Fruit fly (Drosophila melanogaster) whole organism, embryonic: ENCODE results near the gene GstO2.
A peak's percentile ranks its signal among the peaks of the same experiment; 100 is the strongest.

Experiments
- CG10267 ChIP-seq: fragments of 200-800 bp; sonication (Bioruptor generic); optimal IDR thresholded peaks from 2 replicates; lab custom pipeline; 2018; ENCODE audit warnings: missing biosample characterization, mild to moderate bottlenecking, missing genetic modification characterization, moderate library complexity
- CG12744 ChIP-seq: fragments of 200-800 bp; sonication (Bioruptor generic); optimal IDR thresholded peaks from 2 replicates; lab custom pipeline; 2016; ENCODE audit warnings: missing biosample characterization, missing genetic modification characterization
- CG13287 ChIP-seq: fragments of 200-800 bp; sonication (Bioruptor generic); IDR thresholded peaks from 2 replicates; pipeline ENCODE4 v1.3.6; 2022; ENCODE audit warnings: missing biosample characterization, missing genetic modification characterization; ENCODE audit not compliant: partially characterized antibody
- CG13424 ChIP-seq: fragments of 200-800 bp; sonication (Bioruptor generic); optimal IDR thresholded peaks from 2 replicates; lab custom pipeline; 2019; ENCODE audit warnings: missing biosample characterization, mild to moderate bottlenecking, missing genetic modification characterization, moderate library complexity
- CG1647 ChIP-seq: fragments of 200-800 bp; sonication (Bioruptor generic); optimal IDR thresholded peaks from 3 replicates; lab custom pipeline; 2016; ENCODE audit warnings: missing biosample characterization, missing genetic modification characterization
- CG17568 ChIP-seq: fragments of 200-800 bp; sonication (Bioruptor generic); optimal IDR thresholded peaks from 2 replicates; lab custom pipeline; 2018; ENCODE audit warnings: missing biosample characterization, mild to moderate bottlenecking, missing genetic modification characterization, moderate library complexity
- CG18262 ChIP-seq: fragments of 200-800 bp; optimal IDR thresholded peaks from 3 replicates; lab custom pipeline; 2019; ENCODE audit warnings: missing biosample characterization, mild to moderate bottlenecking, missing genetic modification characterization, moderate library complexity
- CG18599 ChIP-seq: fragments of 200-800 bp; sonication (Bioruptor generic); optimal IDR thresholded peaks from 3 replicates; lab custom pipeline; 2017; ENCODE audit warnings: missing biosample characterization, missing genetic modification characterization, mild to moderate bottlenecking, moderate library complexity, missing genetic modification reagents
- CG2120 ChIP-seq: fragments of 200-800 bp; sonication (Bioruptor generic); optimal IDR thresholded peaks from 3 replicates; lab custom pipeline; 2016; ENCODE audit warnings: missing biosample characterization, missing genetic modification characterization
- CG2129 ChIP-seq: fragments of 200-800 bp; sonication (Bioruptor generic); IDR thresholded peaks from 2 replicates; pipeline ENCODE4 v1.3.6; 2022; ENCODE audit warnings: missing biosample characterization, missing genetic modification characterization; ENCODE audit not compliant: partially characterized antibody
- CG2202 ChIP-seq: fragments of 200-800 bp; sonication (Bioruptor generic); optimal IDR thresholded peaks from 2 replicates; lab custom pipeline; 2018; ENCODE audit warnings: missing biosample characterization, mild to moderate bottlenecking, missing genetic modification characterization
- CG34422 ChIP-seq: fragments of 200-800 bp; sonication (Bioruptor generic); IDR thresholded peaks from 3 replicates; pipeline ENCODE4 v1.3.6; 2022; ENCODE audit warnings: missing biosample characterization, missing genetic modification characterization
- CG4424 ChIP-seq: fragments of 200-800 bp; sonication (Bioruptor generic); optimal IDR thresholded peaks from 3 replicates; lab custom pipeline; 2016; ENCODE audit warnings: missing biosample characterization, missing genetic modification characterization
- CG5180 ChIP-seq: fragments of 200-800 bp; sonication (Bioruptor generic); optimal IDR thresholded peaks from 3 replicates; lab custom pipeline; 2017; ENCODE audit warnings: missing biosample characterization, missing genetic modification characterization, mild to moderate bottlenecking, moderate library complexity, missing genetic modification reagents
- CG5953 ChIP-seq: fragments of 200-800 bp; sonication (Bioruptor generic); IDR thresholded peaks from 2 replicates; pipeline ENCODE4 v1.3.6; 2022; ENCODE audit warnings: missing biosample characterization, missing genetic modification characterization
- CG6175 ChIP-seq: fragments of 200-800 bp; sonication (Bioruptor generic); IDR thresholded peaks from 3 replicates; pipeline ENCODE4 v1.3.6; 2022; ENCODE audit warnings: missing biosample characterization, missing genetic modification characterization
- CG7745 ChIP-seq: fragments of 200-800 bp; sonication (Bioruptor generic); optimal IDR thresholded peaks from 2 replicates; lab custom pipeline; 2018; ENCODE audit warnings: missing biosample characterization, mild to moderate bottlenecking, missing genetic modification characterization, moderate library complexity
- CG8290 ChIP-seq, 3 experiments: fragments of 200-800 bp; sonication (Bioruptor generic); optimal IDR thresholded peaks; 2 replicates each; lab custom pipeline; 2016 to 2019; ENCODE audit warnings: missing biosample characterization in 3 of 3, missing genetic modification characterization in 3 of 3, mild to moderate bottlenecking in 2 of 3, moderate library complexity in 1 of 3
- CrebB ChIP-seq: fragments of 200-800 bp; sonication (Bioruptor generic); optimal IDR thresholded peaks from 3 replicates; lab custom pipeline; 2018; ENCODE audit warnings: missing biosample characterization, mild to moderate bottlenecking, missing genetic modification characterization
- Dip3 ChIP-seq: fragments of 200-800 bp; sonication (Bioruptor generic); optimal IDR thresholded peaks from 3 replicates; lab custom pipeline; 2016; ENCODE audit warnings: missing biosample characterization, missing genetic modification characterization
- Dll ChIP-seq: fragments of 200-800 bp; sonication (Bioruptor generic); IDR thresholded peaks from 4 replicates; pipeline ENCODE4 v1.3.6; 2022; ENCODE audit warnings: missing biosample characterization, missing genetic modification characterization; ENCODE audit not compliant: partially characterized antibody
- Doc2 ChIP-seq: fragments of 200-800 bp; sonication (Bioruptor generic); IDR thresholded peaks from 2 replicates; pipeline ENCODE4 v1.3.6; 2022; ENCODE audit warnings: missing biosample characterization, missing genetic modification characterization
- Hr39 ChIP-seq: fragments of >200 bp; optimal IDR thresholded peaks from 2 replicates; lab custom pipeline; 2017
- Meics ChIP-seq: fragments of 200-800 bp; sonication (Bioruptor generic); optimal IDR thresholded peaks from 2 replicates; lab custom pipeline; 2017; ENCODE audit warnings: missing biosample characterization, mild to moderate bottlenecking, missing genetic modification characterization
- NfI ChIP-seq: fragments of 200-800 bp; sonication (Bioruptor generic); optimal IDR thresholded peaks from 3 replicates; lab custom pipeline; 2018; ENCODE audit warnings: missing biosample characterization, mild to moderate bottlenecking, missing genetic modification characterization, moderate library complexity
- Oaz ChIP-seq: fragments of 200-800 bp; sonication (Bioruptor generic); IDR thresholded peaks from 2 replicates; pipeline ENCODE4 v1.3.6; 2022; ENCODE audit warnings: missing biosample characterization, missing genetic modification characterization
- Opbp ChIP-seq: fragments of 200-800 bp; sonication (Bioruptor generic); IDR thresholded peaks from 3 replicates; pipeline ENCODE4 v1.3.6; 2022; ENCODE audit warnings: missing biosample characterization, missing genetic modification characterization; ENCODE audit not compliant: partially characterized antibody
- Pdp1 ChIP-seq, 2 experiments: fragments of 200-800 bp; sonication (Bioruptor generic); optimal IDR thresholded peaks; 3 replicates each; lab custom pipeline; 2016; ENCODE audit warnings: missing biosample characterization in 2 of 2, missing genetic modification characterization in 2 of 2, mild to moderate bottlenecking in 1 of 2, moderate library complexity in 1 of 2
- Ptx1 ChIP-seq: fragments of 200-800 bp; sonication (Bioruptor generic); IDR thresholded peaks from 2 replicates; pipeline ENCODE4 v1.3.6; 2022; ENCODE audit warnings: missing biosample characterization, missing genetic modification characterization
- Rx ChIP-seq: fragments of 200-800 bp; sonication (Bioruptor generic); IDR thresholded peaks from 2 replicates; pipeline ENCODE4 v1.3.6; 2022; ENCODE audit warnings: missing biosample characterization, missing genetic modification characterization
- Sin3A ChIP-seq: fragments of >200 bp; optimal IDR thresholded peaks from 2 replicates; lab custom pipeline; 2018
- Six4 ChIP-seq: fragments of 200-800 bp; sonication (Bioruptor generic); optimal IDR thresholded peaks from 2 replicates; lab custom pipeline; 2016; ENCODE audit warnings: missing biosample characterization, missing genetic modification characterization
- Spps ChIP-seq: fragments of 200-800 bp; sonication (Bioruptor generic); optimal IDR thresholded peaks from 2 replicates; lab custom pipeline; 2018; ENCODE audit warnings: missing biosample characterization, mild to moderate bottlenecking, missing genetic modification characterization
- Stat92E ChIP-seq, 3 experiments: fragments of >200 bp in 2 of 3; fragments of 200-800 bp in 1 of 3; sonication (Bioruptor generic) in 1 of 3; optimal IDR thresholded peaks; 2 replicates each; lab custom pipeline; 2017 to 2019; ENCODE audit warnings: missing biosample characterization in 3 of 3, missing genetic modification characterization in 3 of 3, mild to moderate bottlenecking in 1 of 3, moderate library complexity in 1 of 3
- ap ChIP-seq: fragments of 200-800 bp; sonication (Bioruptor generic); IDR thresholded peaks from 2 replicates; pipeline ENCODE4 v1.3.6; 2022; ENCODE audit warnings: missing biosample characterization, missing genetic modification characterization
- bab2 ChIP-seq: fragments of 200-800 bp; sonication (Bioruptor generic); optimal IDR thresholded peaks from 2 replicates; lab custom pipeline; 2016; ENCODE audit warnings: missing biosample characterization, missing genetic modification characterization
- chif ChIP-seq, 2 experiments: fragments of 200-800 bp; sonication (Bioruptor generic); optimal IDR thresholded peaks; 3 replicates each; lab custom pipeline; 2016; ENCODE audit warnings: missing biosample characterization in 2 of 2, missing genetic modification characterization in 2 of 2
- ci ChIP-seq: fragments of 200-800 bp; sonication (Bioruptor generic); IDR thresholded peaks from 3 replicates; pipeline ENCODE4 v1.3.6; 2022; ENCODE audit warnings: missing biosample characterization, missing genetic modification characterization
- danr ChIP-seq: fragments of 200-800 bp; sonication (Bioruptor generic); IDR thresholded peaks from 2 replicates; pipeline ENCODE4 v1.3.6; 2022; ENCODE audit warnings: missing biosample characterization, missing genetic modification characterization
- gsb-n ChIP-seq: fragments of 200-800 bp; sonication (Bioruptor generic); optimal IDR thresholded peaks from 3 replicates; lab custom pipeline; 2018; ENCODE audit warnings: missing biosample characterization, mild to moderate bottlenecking, missing genetic modification characterization
- h ChIP-seq: fragments of >200 bp; optimal IDR thresholded peaks from 2 replicates; lab custom pipeline; 2017
- kni ChIP-seq: fragments of 200-800 bp; sonication (Bioruptor generic); optimal IDR thresholded peaks from 3 replicates; lab custom pipeline; 2017; ENCODE audit warnings: mild to moderate bottlenecking, missing biosample characterization, missing genetic modification reagents, missing genetic modification characterization
- ro ChIP-seq: fragments of 200-800 bp; sonication (Bioruptor generic); IDR thresholded peaks from 2 replicates; pipeline ENCODE4 v1.3.6; 2022; ENCODE audit warnings: missing biosample characterization, missing genetic modification characterization
- seq ChIP-seq: fragments of 200-800 bp; sonication (Bioruptor generic); IDR thresholded peaks from 2 replicates; pipeline ENCODE4 v1.3.6; 2022; ENCODE audit warnings: missing biosample characterization, missing genetic modification characterization
- sob ChIP-seq: fragments of 200-800 bp; sonication (Bioruptor generic); IDR thresholded peaks from 2 replicates; pipeline ENCODE4 v1.3.6; 2022; ENCODE audit warnings: missing biosample characterization, missing genetic modification characterization
- ssp ChIP-seq: fragments of 200-800 bp; sonication (Bioruptor generic); IDR thresholded peaks from 2 replicates; pipeline ENCODE4 v1.3.6; 2022; ENCODE audit warnings: missing biosample characterization, missing genetic modification characterization
- stwl ChIP-seq: fragments of 200-800 bp; sonication (Bioruptor generic); optimal IDR thresholded peaks from 3 replicates; lab custom pipeline; 2018; ENCODE audit warnings: missing biosample characterization, mild to moderate bottlenecking, missing genetic modification characterization, moderate library complexity
- unc-4 ChIP-seq: fragments of 200-800 bp; sonication (Bioruptor generic); IDR thresholded peaks from 2 replicates; pipeline ENCODE4 v1.3.6; 2022; ENCODE audit warnings: missing biosample characterization, missing genetic modification characterization; ENCODE audit not compliant: partially characterized antibody
- vvl ChIP-seq: fragments of 200-800 bp; sonication (Bioruptor generic); IDR thresholded peaks from 2 replicates; pipeline ENCODE4 v1.3.6; 2022; ENCODE audit warnings: missing biosample characterization, missing genetic modification characterization
- zen ChIP-seq: fragments of 200-800 bp; sonication (Bioruptor generic); optimal IDR thresholded peaks from 3 replicates; lab custom pipeline; 2018; ENCODE audit warnings: missing biosample characterization, mild to moderate bottlenecking, missing genetic modification characterization, moderate library complexity

Gene GstO2

dm6 chr3L:8525691-8526421 lies 2.6 kb upstream of the GstO2 start (continued):
- peak; percentile 39 for TF ChIP-seq CG18262 (tag; lab: Kevin White, UChicago)
- TF ChIP-seq Opbp = no peak
- TF ChIP-seq CG2202 (tag; lab: Kevin White, UChicago) = no peak
- peak; percentile 41 for TF ChIP-seq CG13424 (tag; lab: Kevin White, UChicago)
- TF ChIP-seq Meics (GFP tag; lab: Kevin White, UChicago) = peak; percentile 62
- no peak for TF ChIP-seq Stat92E (GFP tag; optimal IDR thresholded peaks at IDR 0.05; lab: Kevin White, UChicago)
- TF ChIP-seq CG1647 (GFP tag; lab: Kevin White, UChicago) = peak; percentile 4
- no peak for TF ChIP-seq Rx
- no peak for TF ChIP-seq gsb-n (tag; lab: Kevin White, UChicago)
- TF ChIP-seq danr (GFP tag; lab: Robert Waterston, UW) = no peak
- no peak for TF ChIP-seq CG7745 (tag; lab: Kevin White, UChicago)
- TF ChIP-seq kni (GFP tag; lab: Kevin White, UChicago) = no peak
- peak; percentile 27 for TF ChIP-seq CrebB (tag; lab: Kevin White, UChicago)
- peak; percentile 39; the same call in 1 of the 2 replicates for TF ChIP-seq sob (GFP tag; lab: Robert Waterston, UW)
- TF ChIP-seq CG2129 (GFP tag; lab: Robert Waterston, UW) = no peak
- TF ChIP-seq chif (GFP tag; optimal IDR thresholded peaks at IDR 0.05; lab: Kevin White, UChicago) = no peak
- TF ChIP-seq seq = no peak
- TF ChIP-seq Ptx1 (GFP tag; lab: Robert Waterston, UW) = no peak
- TF ChIP-seq Doc2 (GFP tag; lab: Robert Waterston, UW) = no peak
- peak; percentile 40 for TF ChIP-seq CG12744
- no peak for TF ChIP-seq CG5953
- TF ChIP-seq stwl = no peak
- peak; percentile 35 for TF ChIP-seq CG17568 (GFP tag; lab: Kevin White, UChicago)
- no peak for TF ChIP-seq zen (tag; lab: Kevin White, UChicago)
- TF ChIP-seq h (lab: Kevin White, UChicago) = no peak
- no peak for TF ChIP-seq vvl (GFP tag; lab: Robert Waterston, UW)
- peak; percentile 80 for TF ChIP-seq CG2120 (GFP tag; lab: Kevin White, UChicago)
- no peak for TF ChIP-seq Sin3A (lab: Kevin White, UChicago)
- no peak for TF ChIP-seq ro (GFP tag; lab: Robert Waterston, UW)
- no peak for TF ChIP-seq ssp (GFP tag; lab: Robert Waterston, UW)
- no peak for TF ChIP-seq CG5180
- no peak for TF ChIP-seq Six4 (GFP tag; lab: Kevin White, UChicago)
- peak; percentile 13 for TF ChIP-seq NfI (GFP tag; lab: Kevin White, UChicago)
- TF ChIP-seq unc-4 = no peak
- TF ChIP-seq CG18599 (GFP tag; lab: Kevin White, UChicago) = peak; percentile 73
- peak; percentile 24 for TF ChIP-seq CG10267 (tag; lab: Kevin White, UChicago)
- peak; percentile 13 for TF ChIP-seq CG4424
- TF ChIP-seq CG34422 = no peak
- TF ChIP-seq Dip3 (GFP tag; lab: Kevin White, UChicago) = peak; percentile 51
- no peak for TF ChIP-seq CG13287
- no peak for TF ChIP-seq CG8290 (GFP tag; optimal IDR thresholded peaks at IDR 0.05; lab: Kevin White, UChicago)
- peak in 1 of 2 experiments; percentile 30 for TF ChIP-seq CG8290 (tag; optimal IDR thresholded peaks at IDR 0.05; lab: Kevin White, UChicago)
- TF ChIP-seq Pdp1 (GFP tag; optimal IDR thresholded peaks at IDR 0.05; lab: Kevin White, UChicago) = peak; percentile 41 to 92
- TF ChIP-seq CG6175 (GFP tag; lab: Robert Waterston, UW) = no peak
- TF ChIP-seq Oaz (GFP tag; lab: Robert Waterston, UW) = no peak
- no peak for TF ChIP-seq Spps (tag; lab: Kevin White, UChicago)
- TF ChIP-seq Hr39 (lab: Kevin White, UChicago) = no peak
- TF ChIP-seq bab2 (GFP tag; lab: Kevin White, UChicago) = peak; percentile 46
- TF ChIP-seq Dll (GFP tag; lab: Robert Waterston, UW) = no peak
- TF ChIP-seq ap (GFP tag; lab: Robert Waterston, UW) = no peak
- no peak for TF ChIP-seq ci
